Fruit fly (Drosophila melanogaster) whole organism: Measurements from ENCODE around the gene CG17777.

Source experiments
- CG8478 ChIP-seq: fragments of >200 bp; optimal IDR thresholded peaks from 2 replicates; lab custom pipeline; 2018; ENCODE audit warnings: inconsistent platforms
- EcR ChIP-seq, 2 experiments: fragments of >200 bp; optimal IDR thresholded peaks; 2 replicates each; lab custom pipeline; 2017; ENCODE audit warnings: missing biosample characterization in 2 of 2, missing genetic modification characterization in 2 of 2, missing genetic modification reagents in 2 of 2
- pan ChIP-seq: fragments of >200 bp; optimal IDR thresholded peaks from 2 replicates; lab custom pipeline; 2017
- psq ChIP-seq: fragments of >200 bp; optimal IDR thresholded peaks from 2 replicates; lab custom pipeline; 2017
- usp ChIP-seq: fragments of >200 bp; optimal IDR thresholded peaks from 2 replicates; lab custom pipeline; 2017; ENCODE audit warnings: missing biosample characterization, missing genetic modification characterization, mixed read lengths

DNA sequence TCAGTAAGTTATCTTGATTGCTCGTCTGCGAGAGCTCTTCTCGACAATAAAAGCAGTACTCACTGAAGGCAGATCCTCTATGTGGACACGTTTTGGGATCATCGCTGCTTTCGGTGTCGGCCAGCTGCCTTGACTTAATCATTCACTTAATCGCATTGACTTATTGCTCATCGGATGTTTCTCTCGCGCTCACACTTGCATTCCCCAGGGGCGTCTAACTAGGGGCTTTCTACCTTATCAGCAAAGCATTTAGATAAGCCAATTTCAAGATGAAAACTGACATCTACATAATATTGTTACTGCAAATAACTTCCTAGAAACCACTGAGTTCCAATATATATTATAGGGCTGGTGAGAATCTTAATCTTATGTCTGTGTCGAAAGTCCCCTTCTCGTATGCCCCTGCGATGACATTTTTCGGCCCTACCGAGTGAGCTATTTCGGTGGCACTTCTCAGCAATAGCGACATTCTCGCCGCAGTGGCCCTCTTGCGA is 25.7 kb downstream of the CG17777 start:
- no peak for TF ChIP-seq usp (GFP tag; lab: Kevin White, UChicago)
- TF ChIP-seq psq (lab: Kevin White, UChicago): no peak
- no peak for TF ChIP-seq CG8478 (lab: Kevin White, UChicago)
- TF ChIP-seq EcR (GFP tag; optimal IDR thresholded peaks at IDR 0.05; lab: Kevin White, UChicago): no peak
- no peak for TF ChIP-seq pan (lab: Kevin White, UChicago)
